Worm (Caenorhabditis elegans): ENCODE measurements around the gene dmd-8.
A peak's percentile ranks its signal among the peaks of the same experiment; 100 is the strongest.

ce11 chrV:359466-359865, 23.2 kb upstream of the dmd-8 start, which contains the start of gene T22H9.1:
- TF ChIP-seq mdl-1 (tag; optimal IDR thresholded peaks at IDR 0.05) (no peak), jun-1 (tag; optimal IDR thresholded peaks at IDR 0.05) (no peak), ceh-82 (tag; optimal IDR thresholded peaks at IDR 0.05) (no peak), ama-1 (optimal IDR thresholded peaks at IDR 0.05) (peak; percentile 1), snpc-4 (tag; optimal IDR thresholded peaks at IDR 0.05) (no peak), skn-1 (tag; optimal IDR thresholded peaks at IDR 0.05) (no peak), fos-1 (tag; optimal IDR thresholded peaks at IDR 0.05) (no peak), nfya-1 (tag; optimal IDR thresholded peaks at IDR 0.05; ENCODE audit: insufficient read depth) (no peak), zag-1 (tag; optimal IDR thresholded peaks at IDR 0.05) (no peak), unc-62 (GFP tag; optimal IDR thresholded peaks at IDR 0.05) (no peak), nhr-23 (tag; optimal IDR thresholded peaks at IDR 0.05) (no peak), nhr-28 (tag; optimal IDR thresholded peaks at IDR 0.05) (no peak)
